Worm (Caenorhabditis elegans): ENCODE results near the gene T28A8.4.

DNA sequence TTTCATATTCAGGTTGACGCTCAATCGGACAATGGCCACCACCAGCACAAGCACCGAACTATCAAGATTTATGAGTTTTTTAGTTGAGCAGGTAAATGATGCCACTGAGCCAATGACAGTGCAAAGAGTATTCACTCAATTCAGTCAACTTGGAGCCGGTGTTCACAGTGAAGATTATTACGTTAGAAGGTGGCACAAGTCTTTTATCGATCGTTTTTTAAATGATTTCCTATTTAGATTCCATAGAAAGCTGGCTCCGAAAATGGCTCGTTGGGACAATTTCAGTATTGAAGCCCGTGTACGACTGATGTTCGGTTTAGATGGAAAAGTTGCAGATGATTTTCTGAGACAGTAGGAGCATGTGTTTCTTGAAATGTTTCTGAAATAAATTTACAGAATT, 1.9 kb upstream of the T28A8.4 start, which contains the start of gene T28A8.5:
- TF ChIP-seq pha-4 (tag; optimal IDR thresholded peaks at IDR 0.05), result no peak
- TF ChIP-seq gmeb-2 (tag; optimal IDR thresholded peaks at IDR 0.05), result no peak
- TF ChIP-seq fkh-10 (GFP tag; optimal IDR thresholded peaks at IDR 0.05), result no peak
- no peak for TF ChIP-seq hlh-13 (GFP tag; optimal IDR thresholded peaks at IDR 0.05)
- TF ChIP-seq pax-1 (tag; optimal IDR thresholded peaks at IDR 0.05), result no peak
- no peak for TF ChIP-seq nfya-1 (tag; optimal IDR thresholded peaks at IDR 0.05)
- TF ChIP-seq ets-4 (tag; optimal IDR thresholded peaks at IDR 0.05), result no peak
- TF ChIP-seq ceh-30 (tag; optimal IDR thresholded peaks at IDR 0.05), result no peak
- TF ChIP-seq pros-1 (tag; optimal IDR thresholded peaks at IDR 0.05), result no peak
- TF ChIP-seq nhr-11 (tag; optimal IDR thresholded peaks at IDR 0.05), result no peak
- TF ChIP-seq npax-4 (tag; optimal IDR thresholded peaks at IDR 0.05), result no peak

Data from whole organism, late embryonic.